Fruit fly (Drosophila melanogaster) whole organism, embryonic: ENCODE data around the gene Lztr1.

ENCODE experiments used
- ATbp ChIP-seq: fragments of 200-800 bp; sonication (Bioruptor generic); optimal IDR thresholded peaks from 2 replicates; lab custom pipeline; 2017; ENCODE audit warnings: missing biosample characterization, mild to moderate bottlenecking, missing genetic modification characterization, missing genetic modification reagents
- Abd-B ChIP-seq: fragments of 200-800 bp; sonication (Bioruptor generic); optimal IDR thresholded peaks from 2 replicates; lab custom pipeline; 2018; ENCODE audit warnings: missing biosample characterization, mild to moderate bottlenecking, missing genetic modification characterization, moderate library complexity
- Bdp1 ChIP-seq: fragments of 200-800 bp; sonication (Bioruptor generic); optimal IDR thresholded peaks from 3 replicates; lab custom pipeline; 2016; ENCODE audit warnings: missing biosample characterization, missing genetic modification characterization
- CG10366 ChIP-seq: fragments of 200-800 bp; sonication (Bioruptor generic); IDR thresholded peaks from 2 replicates; pipeline ENCODE4 v1.3.6; 2022; ENCODE audit warnings: missing biosample characterization, missing genetic modification characterization
- CG10959 ChIP-seq: fragments of 200-800 bp; sonication (Bioruptor generic); IDR thresholded peaks from 2 replicates; pipeline ENCODE4 v1.3.6; 2022; ENCODE audit warnings: missing biosample characterization, missing genetic modification characterization
- CG11560 ChIP-seq: fragments of 200-800 bp; sonication (Bioruptor generic); IDR thresholded peaks from 3 replicates; pipeline ENCODE4 v1.3.6; 2022; ENCODE audit warnings: missing biosample characterization, missing genetic modification characterization
- CG12236 ChIP-seq: fragments of 200-800 bp; sonication (Bioruptor generic); optimal IDR thresholded peaks from 2 replicates; lab custom pipeline; 2016; ENCODE audit warnings: missing biosample characterization, missing genetic modification characterization
- CG12942 ChIP-seq: fragments of 200-800 bp; sonication (Bioruptor generic); optimal IDR thresholded peaks from 3 replicates; lab custom pipeline; 2016; ENCODE audit warnings: missing biosample characterization, missing genetic modification characterization
- CG17912 ChIP-seq: fragments of 200-800 bp; sonication (Bioruptor generic); optimal IDR thresholded peaks from 2 replicates; lab custom pipeline; 2018; ENCODE audit warnings: missing biosample characterization, mild to moderate bottlenecking, missing genetic modification characterization
- CG2120 ChIP-seq: fragments of 200-800 bp; sonication (Bioruptor generic); optimal IDR thresholded peaks from 3 replicates; lab custom pipeline; 2016; ENCODE audit warnings: missing biosample characterization, missing genetic modification characterization
- CG2889 ChIP-seq: fragments of 200-800 bp; sonication (Bioruptor generic); IDR thresholded peaks from 3 replicates; pipeline ENCODE4 v1.3.6; 2022; ENCODE audit warnings: missing biosample characterization, missing genetic modification characterization
- CG31224 ChIP-seq: fragments of 200-800 bp; sonication (Bioruptor generic); IDR thresholded peaks from 2 replicates; pipeline ENCODE4 v1.3.6; 2022; ENCODE audit warnings: missing biosample characterization, missing genetic modification characterization
- CG34422 ChIP-seq: fragments of 200-800 bp; sonication (Bioruptor generic); IDR thresholded peaks from 3 replicates; pipeline ENCODE4 v1.3.6; 2022; ENCODE audit warnings: missing biosample characterization, missing genetic modification characterization
- CG4730 ChIP-seq: fragments of 200-800 bp; sonication (Bioruptor generic); IDR thresholded peaks from 2 replicates; pipeline ENCODE4 v1.3.6; 2022; ENCODE audit warnings: missing biosample characterization, missing genetic modification characterization
- CG6175 ChIP-seq: fragments of 200-800 bp; sonication (Bioruptor generic); IDR thresholded peaks from 3 replicates; pipeline ENCODE4 v1.3.6; 2022; ENCODE audit warnings: missing biosample characterization, missing genetic modification characterization
- CG6254 ChIP-seq: fragments of 200-800 bp; sonication (Bioruptor generic); optimal IDR thresholded peaks from 3 replicates; lab custom pipeline; 2017; ENCODE audit warnings: mild to moderate bottlenecking, missing biosample characterization, missing genetic modification reagents, missing genetic modification characterization
- CG7963 ChIP-seq: fragments of 200-800 bp; sonication (Bioruptor generic); IDR thresholded peaks from 3 replicates; pipeline ENCODE4 v1.3.6; 2022; ENCODE audit warnings: missing biosample characterization, missing genetic modification characterization; ENCODE audit not compliant: partially characterized antibody
- CG8089 ChIP-seq: fragments of 200-800 bp; sonication (Bioruptor generic); optimal IDR thresholded peaks from 3 replicates; lab custom pipeline; 2016; ENCODE audit warnings: missing biosample characterization, missing genetic modification characterization
- CG8944 ChIP-seq: fragments of 200-800 bp; sonication (Bioruptor generic); optimal IDR thresholded peaks from 3 replicates; lab custom pipeline; 2016; ENCODE audit warnings: missing biosample characterization, missing genetic modification characterization
- Doc2 ChIP-seq: fragments of 200-800 bp; sonication (Bioruptor generic); IDR thresholded peaks from 2 replicates; pipeline ENCODE4 v1.3.6; 2022; ENCODE audit warnings: missing biosample characterization, missing genetic modification characterization
- Dp ChIP-seq: fragments of 200-800 bp; sonication (Bioruptor generic); optimal IDR thresholded peaks from 2 replicates; lab custom pipeline; 2018; ENCODE audit warnings: missing biosample characterization, mild to moderate bottlenecking, missing genetic modification characterization, moderate library complexity
- E2f2 ChIP-seq: fragments of 200-800 bp; sonication (Bioruptor generic); IDR thresholded peaks from 2 replicates; pipeline ENCODE4 v1.3.6; 2022; ENCODE audit warnings: missing biosample characterization, missing genetic modification characterization
- Ets97D ChIP-seq: fragments of 200-800 bp; sonication (Bioruptor generic); optimal IDR thresholded peaks from 3 replicates; lab custom pipeline; 2016; ENCODE audit warnings: missing biosample characterization, missing genetic modification characterization
- Fer1 ChIP-seq: fragments of 200-800 bp; sonication (Bioruptor generic); optimal IDR thresholded peaks from 2 replicates; lab custom pipeline; 2017; ENCODE audit warnings: missing biosample characterization, mild to moderate bottlenecking, missing genetic modification characterization
- Hmr ChIP-seq: fragments of 200-800 bp; sonication (Bioruptor generic); optimal IDR thresholded peaks from 3 replicates; lab custom pipeline; 2017; ENCODE audit warnings: mild to moderate bottlenecking, missing biosample characterization, missing genetic modification reagents, missing genetic modification characterization
- Lhr ChIP-seq: fragments of 200-800 bp; sonication (Bioruptor generic); optimal IDR thresholded peaks from 3 replicates; lab custom pipeline; 2017; ENCODE audit warnings: mild to moderate bottlenecking, missing biosample characterization, missing genetic modification reagents, missing genetic modification characterization
- Mad ChIP-seq: fragments of 200-800 bp; sonication (Bioruptor generic); optimal IDR thresholded peaks from 2 replicates; lab custom pipeline; 2016; ENCODE audit warnings: missing biosample characterization, missing genetic modification characterization
- Med ChIP-seq: fragments of 200-800 bp; sonication (Bioruptor generic); peaks from one replicate; lab custom pipeline; 2016; ENCODE audit warnings: missing biosample characterization, missing genetic modification characterization, mild to moderate bottlenecking, inconsistent platforms, moderate library complexity
- Mes4 ChIP-seq: fragments of 200-800 bp; sonication (Bioruptor generic); optimal IDR thresholded peaks from 2 replicates; lab custom pipeline; 2016; ENCODE audit warnings: missing biosample characterization, missing genetic modification characterization
- Ptx1 ChIP-seq: fragments of 200-800 bp; sonication (Bioruptor generic); IDR thresholded peaks from 2 replicates; pipeline ENCODE4 v1.3.6; 2022; ENCODE audit warnings: missing biosample characterization, missing genetic modification characterization
- Six4 ChIP-seq: fragments of 200-800 bp; sonication (Bioruptor generic); optimal IDR thresholded peaks from 2 replicates; lab custom pipeline; 2016; ENCODE audit warnings: missing biosample characterization, missing genetic modification characterization
- Sry-β ChIP-seq: fragments of 200-800 bp; sonication (Bioruptor generic); optimal IDR thresholded peaks from 2 replicates; lab custom pipeline; 2018; ENCODE audit warnings: missing biosample characterization, mild to moderate bottlenecking, missing genetic modification characterization, moderate library complexity
- Vsx1 ChIP-seq: fragments of 200-800 bp; sonication (Bioruptor generic); optimal IDR thresholded peaks from 2 replicates; lab custom pipeline; 2017; ENCODE audit warnings: missing biosample characterization, mild to moderate bottlenecking, missing genetic modification characterization, missing genetic modification reagents
- az2 ChIP-seq: fragments of 200-800 bp; sonication (Bioruptor generic); optimal IDR thresholded peaks from 3 replicates; lab custom pipeline; 2016; ENCODE audit warnings: missing biosample characterization, missing genetic modification characterization
- btn ChIP-seq: fragments of 200-800 bp; sonication (Bioruptor generic); optimal IDR thresholded peaks from 2 replicates; lab custom pipeline; 2016; ENCODE audit warnings: missing biosample characterization, missing genetic modification characterization
- caup ChIP-seq: fragments of 200-800 bp; sonication (Bioruptor generic); optimal IDR thresholded peaks from 3 replicates; lab custom pipeline; 2017; ENCODE audit warnings: missing biosample characterization, mild to moderate bottlenecking, missing genetic modification characterization, moderate library complexity; ENCODE audit not compliant: severe bottlenecking
- croc ChIP-seq: fragments of 200-800 bp; sonication (Bioruptor generic); conservative IDR thresholded peaks from 3 replicates; pipeline ENCODE4 v1.3.6; 2022; ENCODE audit warnings: missing biosample characterization, missing genetic modification characterization
- disco-r ChIP-seq: fragments of 200-800 bp; sonication (Bioruptor generic); optimal IDR thresholded peaks from 2 replicates; lab custom pipeline; 2016; ENCODE audit warnings: missing biosample characterization, missing genetic modification characterization
- gce ChIP-seq: fragments of 200-800 bp; sonication (Bioruptor generic); IDR thresholded peaks from 3 replicates; pipeline ENCODE4 v1.3.6; 2022; ENCODE audit warnings: missing biosample characterization, missing genetic modification characterization
- grau ChIP-seq: fragments of 200-800 bp; optimal IDR thresholded peaks from 3 replicates; lab custom pipeline; 2019; ENCODE audit warnings: missing biosample characterization, mild to moderate bottlenecking, missing genetic modification characterization, moderate library complexity
- kay ChIP-seq: fragments of 200-800 bp; sonication (Bioruptor generic); optimal IDR thresholded peaks from 2 replicates; lab custom pipeline; 2016; ENCODE audit warnings: missing biosample characterization, missing genetic modification characterization
- pnt ChIP-seq: fragments of 200-800 bp; sonication (Bioruptor generic); optimal IDR thresholded peaks from 3 replicates; lab custom pipeline; 2016; ENCODE audit warnings: missing biosample characterization, missing genetic modification characterization
- pum ChIP-seq: fragments of 200-800 bp; sonication (Bioruptor generic); optimal IDR thresholded peaks from 2 replicates; lab custom pipeline; 2016; ENCODE audit warnings: missing biosample characterization, missing genetic modification characterization
- sens-2 ChIP-seq: fragments of 200-800 bp; sonication (Bioruptor generic); IDR thresholded peaks from 2 replicates; pipeline ENCODE4 v1.3.6; 2022; ENCODE audit warnings: missing biosample characterization, missing genetic modification characterization
- sim ChIP-seq: fragments of 200-800 bp; sonication (Bioruptor generic); IDR thresholded peaks from 2 replicates; pipeline ENCODE4 v1.3.6; 2022; ENCODE audit warnings: missing biosample characterization, missing genetic modification characterization
- slou ChIP-seq: fragments of 200-800 bp; sonication (Bioruptor generic); optimal IDR thresholded peaks from 3 replicates; lab custom pipeline; 2016; ENCODE audit warnings: missing biosample characterization, missing genetic modification characterization
- so ChIP-seq: fragments of 200-800 bp; sonication (Bioruptor generic); IDR thresholded peaks from 3 replicates; pipeline ENCODE4 v1.3.6; 2022; ENCODE audit warnings: missing biosample characterization, missing genetic modification characterization
- trem ChIP-seq: fragments of 200-800 bp; optimal IDR thresholded peaks from 3 replicates; lab custom pipeline; 2019; ENCODE audit warnings: missing biosample characterization, mild to moderate bottlenecking, missing genetic modification characterization, moderate library complexity
- yki ChIP-seq: fragments of >200 bp; optimal IDR thresholded peaks from 3 replicates; lab custom pipeline; 2018
- z ChIP-seq: fragments of 200-800 bp; sonication (Bioruptor generic); IDR thresholded peaks from 3 replicates; pipeline ENCODE4 v1.3.6; 2022; ENCODE audit warnings: missing biosample characterization, missing genetic modification characterization

The Lztr1 gene

DNA sequence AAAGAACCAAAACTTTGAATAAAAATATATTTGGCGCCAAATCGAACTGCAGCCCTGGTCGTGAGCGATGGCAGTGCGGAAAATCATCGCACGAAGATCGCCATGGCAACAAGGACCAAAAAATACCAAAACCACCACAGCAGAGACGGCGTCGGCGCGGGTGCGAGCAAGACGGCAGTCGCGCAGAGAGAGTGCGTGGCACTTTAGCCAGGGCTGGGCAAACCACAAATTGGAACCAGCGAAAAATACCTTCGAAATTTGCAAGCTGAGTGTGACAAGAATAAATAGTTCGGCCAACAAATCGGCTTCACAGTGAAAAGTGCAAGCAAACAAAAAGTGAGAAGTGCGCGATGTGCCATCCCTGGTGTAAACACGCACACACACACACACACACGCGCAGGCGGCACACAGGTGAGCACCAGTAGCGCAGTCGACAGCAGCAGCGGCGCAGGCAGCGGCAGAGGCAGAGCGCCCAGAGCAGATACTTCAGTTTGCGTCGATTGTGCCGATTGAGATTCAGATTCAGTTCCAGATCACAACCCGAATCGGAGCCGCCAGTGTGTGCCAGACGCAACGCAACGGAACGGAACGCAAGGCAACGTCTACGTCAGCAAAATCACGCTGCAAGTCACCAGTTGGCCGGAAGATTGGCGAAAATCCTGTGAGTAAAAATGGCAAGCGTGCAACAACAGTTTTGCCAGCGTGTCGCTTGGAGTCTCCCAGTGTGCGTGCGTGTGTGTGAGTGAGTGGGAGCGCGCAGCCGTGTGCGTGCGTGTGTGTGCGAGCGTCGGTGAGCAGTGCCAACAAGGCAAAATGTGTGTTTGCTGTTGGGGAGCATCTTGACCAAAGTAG lies 7.9 kb upstream of the Lztr1 start, which contains the start of gene TRAM (continued):
- TF ChIP-seq z (GFP tag; lab: Robert Waterston, UW) (peak; percentile 78; the same call in 2 of the 3 replicates), so (GFP tag; lab: Robert Waterston, UW) (peak; percentile 99), Abd-B (GFP tag; lab: Kevin White, UChicago) (peak; percentile 97), CG8089 (GFP tag; lab: Kevin White, UChicago) (peak; percentile 98), CG2120 (GFP tag; lab: Kevin White, UChicago) (peak; percentile 99), pum (peak; percentile 98), btn (GFP tag; lab: Kevin White, UChicago) (peak; percentile 96), CG34422 (GFP tag; lab: Robert Waterston, UW) (peak; percentile 99), Fer1 (GFP tag; lab: Kevin White, UChicago) (peak; percentile 98), Ptx1 (GFP tag; lab: Robert Waterston, UW) (peak; percentile 99), Bdp1 (GFP tag; lab: Kevin White, UChicago) (peak; percentile 93), CG17912 (GFP tag; lab: Kevin White, UChicago) (peak; percentile 94), Lhr (GFP tag; lab: Kevin White, UChicago) (peak; percentile 98), slou (peak; percentile 90), Dp (GFP tag; lab: Kevin White, UChicago) (peak; percentile 89), CG12236 (GFP tag; lab: Kevin White, UChicago) (peak; percentile 96), CG4730 (GFP tag; lab: Robert Waterston, UW) (peak; percentile 97), trem (peak; percentile 94), CG8944 (GFP tag; lab: Kevin White, UChicago) (peak; percentile 99), CG31224 (peak; percentile 97), croc (GFP tag; lab: Robert Waterston, UW) (peak; percentile 99), CG2889 (GFP tag; lab: Robert Waterston, UW) (peak; percentile 99), sim (peak; percentile 96), Six4 (GFP tag; lab: Kevin White, UChicago) (peak; percentile 98), CG11560 (tag; lab: Robert Waterston, UW) (peak; percentile 92), CG10959 (GFP tag; lab: Robert Waterston, UW) (peak; percentile 98), gce (GFP tag; lab: Robert Waterston, UW) (peak; percentile 98), caup (GFP tag; lab: Kevin White, UChicago) (peak; percentile 98), Ets97D (GFP tag; lab: Kevin White, UChicago) (peak; percentile 89), Sry-β (GFP tag; lab: Kevin White, UChicago) (peak; percentile 66), E2f2 (GFP tag; lab: Robert Waterston, UW) (peak; percentile 96), yki (no peak), Mad (GFP tag; lab: Kevin White, UChicago) (peak; percentile 98), pnt (GFP tag; lab: Kevin White, UChicago) (peak; percentile 98), Vsx1 (GFP tag; lab: Kevin White, UChicago) (peak; percentile 94), CG7963 (GFP tag; lab: Robert Waterston, UW) (peak; percentile 67; the same call in 1 of the 3 replicates), Med (GFP tag; lab: Kevin White, UChicago) (peak; percentile 100), Mes4 (GFP tag; lab: Kevin White, UChicago) (peak; percentile 98), CG10366 (GFP tag; lab: Robert Waterston, UW) (peak; percentile 99), CG12942 (peak; percentile 98), CG6175 (GFP tag; lab: Robert Waterston, UW) (peak; percentile 96), Doc2 (GFP tag; lab: Robert Waterston, UW) (peak; percentile 95), az2 (GFP tag; lab: Kevin White, UChicago) (peak; percentile 97), CG6254 (GFP tag; lab: Kevin White, UChicago) (peak; percentile 94), sens-2 (GFP tag; lab: Robert Waterston, UW) (peak; percentile 99), Hmr (GFP tag; lab: Kevin White, UChicago) (peak; percentile 99), disco-r (GFP tag; lab: Kevin White, UChicago) (peak; percentile 97), ATbp (peak; percentile 98), kay (GFP tag; lab: Kevin White, UChicago) (peak; percentile 95), grau (peak; percentile 93)
